Fruit fly (Drosophila melanogaster): ENCODE data around the gene Snx21.

Gene Snx21

dm6 chr2L:2720368-2720767 is 45.1 kb downstream of the Snx21 start:
- no peak for TF ChIP-seq ttk (optimal IDR thresholded peaks at IDR 0.05)
- no peak for TF ChIP-seq psq (optimal IDR thresholded peaks at IDR 0.05)
- TF ChIP-seq Myc (optimal IDR thresholded peaks at IDR 0.05): no peak
- no peak for TF ChIP-seq Sin3A (optimal IDR thresholded peaks at IDR 0.05)
- TF ChIP-seq h (optimal IDR thresholded peaks at IDR 0.05): no peak
- no peak for TF ChIP-seq insv (optimal IDR thresholded peaks at IDR 0.05)
